Worm (Caenorhabditis elegans): ENCODE data around the gene F52H3.6.

DNA sequence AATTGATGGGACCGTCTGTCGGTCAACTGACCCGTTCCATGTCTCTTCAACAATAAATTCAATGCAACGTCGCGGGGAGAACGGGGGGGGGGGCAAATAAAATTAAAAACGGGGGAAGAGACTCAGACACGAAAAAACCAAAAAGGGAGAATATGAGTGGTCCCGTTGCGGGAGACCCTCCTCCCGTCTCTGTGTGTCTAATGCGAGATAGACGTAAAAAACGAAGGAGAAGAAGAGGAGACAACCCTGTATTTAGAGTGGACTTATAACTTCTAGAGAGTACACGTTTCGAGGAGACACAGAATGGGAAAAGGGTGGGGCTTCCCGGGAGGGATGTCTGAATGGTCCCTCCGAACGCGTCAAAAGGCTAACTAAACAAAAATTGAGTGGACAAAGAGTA, 37.2 kb upstream of the F52H3.6 start:
- TF ChIP-seq nhr-237 (tag; optimal IDR thresholded peaks at IDR 0.05): no peak
- no peak for TF ChIP-seq zip-8 (tag; optimal IDR thresholded peaks at IDR 0.05)
- TF ChIP-seq hlh-1 (tag; optimal IDR thresholded peaks at IDR 0.05): no peak
- no peak for TF ChIP-seq snpc-4 (tag; optimal IDR thresholded peaks at IDR 0.05)
- TF ChIP-seq elt-3 (tag; optimal IDR thresholded peaks at IDR 0.05): no peak
- TF ChIP-seq bed-3 (GFP tag; optimal IDR thresholded peaks at IDR 0.05): no peak
- no peak for TF ChIP-seq nhr-76 (tag; optimal IDR thresholded peaks at IDR 0.05)
- no peak for TF ChIP-seq unc-62 (GFP tag; optimal IDR thresholded peaks at IDR 0.05)
- TF ChIP-seq lsy-2 (tag; optimal IDR thresholded peaks at IDR 0.05): no peak
- no peak for TF ChIP-seq blmp-1 (tag; optimal IDR thresholded peaks at IDR 0.05)
- no peak for TF ChIP-seq nhr-28 (tag; optimal IDR thresholded peaks at IDR 0.05)
- no peak for TF ChIP-seq nhr-12 (tag; optimal IDR thresholded peaks at IDR 0.05)

Measured in whole organism, mixed stage, embryonic.